Worm (Caenorhabditis elegans): Measurements from ENCODE around the gene gem-1.

DNA sequence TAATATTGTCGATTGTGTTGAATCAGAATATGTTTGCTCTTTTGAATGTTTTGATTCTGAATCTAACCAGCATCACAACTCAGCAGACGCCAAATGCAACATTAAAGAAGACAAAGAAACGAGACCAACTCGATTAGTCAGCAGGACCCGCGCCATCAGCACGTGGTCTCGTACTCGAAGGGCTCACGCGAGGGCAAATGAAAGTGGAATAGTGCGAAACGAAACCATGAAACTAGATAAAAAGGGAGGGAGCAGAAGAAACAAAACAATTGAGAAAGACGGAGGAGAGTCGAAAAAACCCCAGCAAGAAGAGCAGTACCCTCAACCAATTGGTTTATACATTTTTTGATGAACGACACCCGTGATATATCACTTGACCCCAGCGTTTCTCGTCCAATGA, 39.8 kb downstream of the gem-1 start:
- TF ChIP-seq nhr-237 (tag; optimal IDR thresholded peaks at IDR 0.05): no peak
- TF ChIP-seq lsy-2 (tag; optimal IDR thresholded peaks at IDR 0.05): no peak

Data from whole organism, L2 larva.